Fruit fly (Drosophila melanogaster): ENCODE results near the gene Nrg.

Gene Nrg

DNA sequence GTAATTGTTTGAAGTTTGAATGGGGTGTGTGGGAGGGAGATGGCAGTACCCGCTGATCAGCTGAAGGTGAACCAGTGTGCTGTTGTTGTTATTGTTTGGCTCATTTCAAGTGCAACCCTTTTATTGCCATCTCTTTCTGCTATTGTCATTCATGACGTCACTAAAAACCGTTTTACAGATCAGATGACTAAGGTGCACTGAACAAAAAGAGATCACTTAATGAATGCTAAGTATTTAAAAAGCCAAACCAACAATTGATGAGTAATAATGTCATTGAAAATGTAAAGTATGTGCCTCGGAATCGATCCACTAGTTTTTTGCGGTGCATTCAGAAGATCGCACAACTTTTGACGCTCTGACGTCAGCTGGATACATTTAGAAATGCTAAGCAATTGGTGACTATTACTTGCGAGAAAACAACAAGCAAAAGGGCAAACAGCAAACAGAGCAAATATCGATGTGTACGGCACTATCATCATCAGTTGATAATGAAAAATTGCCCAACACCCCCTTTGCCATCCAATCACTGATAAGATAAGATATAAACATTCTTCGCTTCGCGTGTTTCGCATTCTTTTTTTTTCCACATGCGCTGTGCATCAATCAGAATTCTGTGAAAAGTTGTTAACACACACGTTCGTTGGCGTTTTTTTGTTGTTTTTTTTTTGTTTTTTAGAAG lies 57.6 kb downstream of the Nrg start (continued):
- peak; percentile 21 for TF ChIP-seq mirr (GFP tag; optimal IDR thresholded peaks at IDR 0.05)
- TF ChIP-seq ranshi (GFP tag; IDR thresholded peaks at IDR 0.05): no peak
- no peak for TF ChIP-seq CG33557 (GFP tag; optimal IDR thresholded peaks at IDR 0.05)
- no peak for TF ChIP-seq sim (GFP tag; IDR thresholded peaks at IDR 0.05)
- no peak for TF ChIP-seq Doc3 (GFP tag; IDR thresholded peaks at IDR 0.05; ENCODE audit: partially characterized antibody)
- no peak for TF ChIP-seq D (optimal IDR thresholded peaks at IDR 0.05)
- TF ChIP-seq D (GFP tag; optimal IDR thresholded peaks at IDR 0.05): peak; percentile 19
- TF ChIP-seq CrebB (tag; optimal IDR thresholded peaks at IDR 0.05): peak; percentile 26
- TF ChIP-seq CG8290 (GFP tag; optimal IDR thresholded peaks at IDR 0.05): no peak
- TF ChIP-seq CG8290 (tag; optimal IDR thresholded peaks at IDR 0.05): peak in 1 of 2 experiments; percentile 55
- no peak for TF ChIP-seq trem (tag; optimal IDR thresholded peaks at IDR 0.05)
- TF ChIP-seq CG7928 (GFP tag; optimal IDR thresholded peaks at IDR 0.05): no peak
- no peak for TF ChIP-seq cg (GFP tag; optimal IDR thresholded peaks at IDR 0.05)
- no peak for TF ChIP-seq CG2199 (GFP tag; IDR thresholded peaks at IDR 0.05)
- TF ChIP-seq Fer2 (tag; optimal IDR thresholded peaks at IDR 0.05): no peak
- peak; percentile 46 for TF ChIP-seq CHES-1-like (GFP tag; optimal IDR thresholded peaks at IDR 0.05)
- TF ChIP-seq Meics (GFP tag; optimal IDR thresholded peaks at IDR 0.05): peak; percentile 43
- no peak for TF ChIP-seq CG31441 (GFP tag; IDR thresholded peaks at IDR 0.05)
- peak; percentile 11 for TF ChIP-seq Sox100B (GFP tag; optimal IDR thresholded peaks at IDR 0.05)
- TF ChIP-seq kay (GFP tag; optimal IDR thresholded peaks at IDR 0.05): peak; percentile 45
- TF ChIP-seq dm (GFP tag; optimal IDR thresholded peaks at IDR 0.05): no peak
- no peak for TF ChIP-seq CG9215 (GFP tag; IDR thresholded peaks at IDR 0.05)
- TF ChIP-seq CG15269 (tag; optimal IDR thresholded peaks at IDR 0.05): peak; percentile 50
- TF ChIP-seq dati (GFP tag; IDR thresholded peaks at IDR 0.05): 0 out of 2 replicates have a peak, but pooled peaks have one; percentile 3
- no peak for TF ChIP-seq fd102C (GFP tag; optimal IDR thresholded peaks at IDR 0.05)
- peak; percentile 50 for TF ChIP-seq CG12769 (tag; optimal IDR thresholded peaks at IDR 0.05)
- TF ChIP-seq amos (GFP tag; IDR thresholded peaks at IDR 0.05; ENCODE audit: partially characterized antibody): no peak
- peak; percentile 11 for TF ChIP-seq CoRest (tag; optimal IDR thresholded peaks at IDR 0.05)
- TF ChIP-seq CG17328 (GFP tag; IDR thresholded peaks at IDR 0.05): 0 out of 2 replicates have a peak, but pooled peaks have one; percentile 34
- TF ChIP-seq CG8924 (tag; optimal IDR thresholded peaks at IDR 0.05): peak; percentile 41
- peak; percentile 50 for TF ChIP-seq CG1603 (tag; optimal IDR thresholded peaks at IDR 0.05)
- peak; percentile 9 for TF ChIP-seq pho (GFP tag; optimal IDR thresholded peaks at IDR 0.05)
- peak; percentile 13 for TF ChIP-seq tx (GFP tag; optimal IDR thresholded peaks at IDR 0.05)
- TF ChIP-seq slbo (GFP tag; IDR thresholded peaks at IDR 0.05): peak; percentile 31
- TF ChIP-seq sug (tag; optimal IDR thresholded peaks at IDR 0.05): peak; percentile 15
- peak; percentile 59; the same call in 1 of the 2 replicates for TF ChIP-seq vvl (GFP tag; IDR thresholded peaks at IDR 0.05)
- no peak for TF ChIP-seq emc (GFP tag; optimal IDR thresholded peaks at IDR 0.05)
- TF ChIP-seq nerfin-2 (GFP tag; IDR thresholded peaks at IDR 0.05; ENCODE audit: partially characterized antibody): no peak
- TF ChIP-seq psq (GFP tag; optimal IDR thresholded peaks at IDR 0.05): no peak
- TF ChIP-seq crol (GFP tag; IDR thresholded peaks at IDR 0.05): no peak
- peak; percentile 29 for TF ChIP-seq CG2116 (GFP tag; optimal IDR thresholded peaks at IDR 0.05)
- TF ChIP-seq exex (tag; optimal IDR thresholded peaks at IDR 0.05): peak; percentile 25
- TF ChIP-seq CG4328 (GFP tag; optimal IDR thresholded peaks at IDR 0.05): no peak
- no peak for TF ChIP-seq CG3838 (GFP tag; optimal IDR thresholded peaks at IDR 0.05)
- no peak for TF ChIP-seq YL-1 (GFP tag; optimal IDR thresholded peaks at IDR 0.05)
- TF ChIP-seq Ada2b (GFP tag; IDR thresholded peaks at IDR 0.05): peak; percentile 28; the same call in 1 of the 2 replicates
- peak; percentile 51 for TF ChIP-seq CG17359 (tag; optimal IDR thresholded peaks at IDR 0.05)
- peak; percentile 19 for TF ChIP-seq lilli (GFP tag; optimal IDR thresholded peaks at IDR 0.05)
- peak; percentile 13 for TF ChIP-seq pb (GFP tag; optimal IDR thresholded peaks at IDR 0.05)
- TF ChIP-seq CG2678 (tag; optimal IDR thresholded peaks at IDR 0.05): peak; percentile 51
- TF ChIP-seq usp (GFP tag; optimal IDR thresholded peaks at IDR 0.05): no peak
